Worm (Caenorhabditis elegans) whole organism, L4 larva: ENCODE measurements around the gene W04G3.10.
A peak's percentile ranks its signal among the peaks of the same experiment; 100 is the strongest.

ENCODE experiments used
- D1046.2 ChIP-seq: fragments of 200-800 bp; sonication (Bioruptor generic); IDR thresholded peaks from 2 replicates; pipeline ENCODE4 v1.3.6; 2022; ENCODE audit warnings: missing genetic modification characterization, missing compliant biosample characterization
- F26F4.8 ChIP-seq: fragments of 200-800 bp; sonication (Bioruptor generic); conservative IDR thresholded peaks from 2 replicates; pipeline ENCODE4 v1.3.6; 2022; ENCODE audit warnings: missing genetic modification characterization, missing compliant biosample characterization
- F44E2.7 ChIP-seq: fragments of 200-800 bp; sonication (Bioruptor generic); IDR thresholded peaks from 2 replicates; pipeline ENCODE4 v2.1.2; 2022; ENCODE audit warnings: missing genetic modification characterization, missing compliant biosample characterization
- T20F7.1 ChIP-seq: fragments of 200-800 bp; sonication (Bioruptor generic); optimal IDR thresholded peaks from 2 replicates; lab custom pipeline; 2018; ENCODE audit warnings: mild to moderate bottlenecking, missing genetic modification characterization, missing compliant biosample characterization
- Y48G9A.11 ChIP-seq: fragments of 200-800 bp; sonication (Bioruptor generic); IDR thresholded peaks from 2 replicates; pipeline ENCODE4 v1.3.6; 2022; ENCODE audit warnings: missing genetic modification reagents, missing genetic modification characterization, missing compliant biosample characterization
- ama-1 ChIP-seq: fragments of 150-350 bp; optimal IDR thresholded peaks from 2 replicates; lab custom pipeline; 2014; ENCODE audit warnings: inconsistent platforms, mixed read lengths
- attf-4 ChIP-seq: sonication (generic microtip); optimal IDR thresholded peaks from 3 replicates; lab custom pipeline; 2017; ENCODE audit warnings: missing biosample characterization, missing genetic modification characterization
- ceh-20 ChIP-seq: fragments of 200-800 bp; sonication (Bioruptor generic); IDR thresholded peaks from 2 replicates; pipeline ENCODE4 v1.3.6; 2022; ENCODE audit warnings: missing genetic modification reagents, missing genetic modification characterization, missing compliant biosample characterization
- ceh-32 ChIP-seq: sonication (generic microtip); optimal IDR thresholded peaks from 2 replicates; lab custom pipeline; 2016; ENCODE audit warnings: mild to moderate bottlenecking, missing genetic modification characterization, missing compliant biosample characterization; ENCODE audit not compliant: poor library complexity
- ces-1 ChIP-seq: fragments of 150-350 bp; sonication (generic microtip); optimal IDR thresholded peaks from 4 replicates; lab custom pipeline; 2014; ENCODE audit warnings: missing biosample characterization, missing genetic modification reagents, missing genetic modification characterization
- daf-19 ChIP-seq: fragments of 200-800 bp; sonication (Bioruptor generic); conservative IDR thresholded peaks from 2 replicates; pipeline ENCODE4 v1.3.6; 2022; ENCODE audit warnings: missing genetic modification characterization, missing compliant biosample characterization
- dmd-6 ChIP-seq: fragments of 200-800 bp; sonication (Bioruptor generic); IDR thresholded peaks from 2 replicates; pipeline ENCODE4 v1.3.6; 2022; ENCODE audit warnings: missing genetic modification reagents, missing genetic modification characterization, missing compliant biosample characterization
- dmd-9 ChIP-seq: fragments of 200-800 bp; sonication (Bioruptor generic); IDR thresholded peaks from 2 replicates; pipeline ENCODE4 v1.3.6; 2022; ENCODE audit warnings: missing genetic modification reagents, missing genetic modification characterization, missing compliant biosample characterization
- dpl-1 ChIP-seq: fragments of 150-350 bp; optimal IDR thresholded peaks from 2 replicates; lab custom pipeline; 2014; ENCODE audit warnings: missing biosample characterization, missing genetic modification reagents, missing genetic modification characterization
- dve-1 ChIP-seq: sonication (generic microtip); optimal IDR thresholded peaks from 2 replicates; lab custom pipeline; 2017; ENCODE audit warnings: antibody characterized with exemption, mild to moderate bottlenecking, missing genetic modification characterization, missing compliant biosample characterization; ENCODE audit not compliant: insufficient read depth
- egl-43 ChIP-seq: fragments of 200-800 bp; sonication (Bioruptor generic); IDR thresholded peaks from 2 replicates; pipeline ENCODE4 v1.3.6; 2022; ENCODE audit warnings: missing genetic modification reagents, missing genetic modification characterization, missing compliant biosample characterization
- hlh-11 ChIP-seq: fragments of 200-800 bp; sonication (Bioruptor generic); optimal IDR thresholded peaks from 2 replicates; lab custom pipeline; 2018; ENCODE audit warnings: mild to moderate bottlenecking, missing genetic modification characterization, missing compliant biosample characterization
- hlh-30 ChIP-seq: sonication (generic microtip); optimal IDR thresholded peaks from 2 replicates; lab custom pipeline; 2017; ENCODE audit warnings: antibody characterized with exemption, mild to moderate bottlenecking, missing genetic modification characterization, missing compliant biosample characterization; ENCODE audit not compliant: insufficient read depth
- hmg-1.1 ChIP-seq: fragments of 200-800 bp; sonication (Bioruptor generic); IDR thresholded peaks from 2 replicates; pipeline ENCODE4 v1.3.6; 2022; ENCODE audit warnings: missing genetic modification reagents, missing genetic modification characterization, missing compliant biosample characterization
- jun-1 ChIP-seq: fragments of 150-350 bp; optimal IDR thresholded peaks from 2 replicates; lab custom pipeline; 2014; ENCODE audit warnings: missing biosample characterization, missing genetic modification reagents, missing genetic modification characterization
- lin-38 ChIP-seq: fragments of 200-800 bp; sonication (Bioruptor generic); IDR thresholded peaks from 2 replicates; pipeline ENCODE4 v1.3.6; 2022; ENCODE audit warnings: missing genetic modification reagents, missing genetic modification characterization, missing compliant biosample characterization
- mdl-1 ChIP-seq, 2 experiments: fragments of 150-350 bp in 1 of 2; sonication (generic microtip) in 1 of 2; optimal IDR thresholded peaks; 2 replicates each; lab custom pipeline; 2014 to 2017; ENCODE audit warnings: missing biosample characterization in 2 of 2, missing genetic modification characterization in 2 of 2
- nhr-11 ChIP-seq: fragments of 150-350 bp; optimal IDR thresholded peaks from 2 replicates; lab custom pipeline; 2014; ENCODE audit warnings: missing biosample characterization, missing genetic modification characterization
- nhr-111 ChIP-seq: fragments of 200-800 bp; sonication (Bioruptor generic); optimal IDR thresholded peaks from 2 replicates; lab custom pipeline; 2018; ENCODE audit warnings: mild to moderate bottlenecking, missing genetic modification characterization, missing compliant biosample characterization
- nhr-28 ChIP-seq: fragments of 150-350 bp; optimal IDR thresholded peaks from 2 replicates; lab custom pipeline; 2014; ENCODE audit warnings: missing biosample characterization, missing genetic modification characterization
- nhr-41 ChIP-seq: fragments of 200-800 bp; sonication (Bioruptor generic); IDR thresholded peaks from 2 replicates; pipeline ENCODE4 v1.3.6; 2022; ENCODE audit warnings: missing genetic modification reagents, missing genetic modification characterization, missing compliant biosample characterization
- nhr-77 ChIP-seq: fragments of 150-350 bp; optimal IDR thresholded peaks from 2 replicates; lab custom pipeline; 2014; ENCODE audit warnings: missing biosample characterization, missing genetic modification characterization
- php-3 ChIP-seq: fragments of 200-800 bp; sonication (Bioruptor generic); IDR thresholded peaks from 2 replicates; pipeline ENCODE4 v1.3.6; 2022; ENCODE audit warnings: missing genetic modification reagents, missing genetic modification characterization, missing compliant biosample characterization
- rbr-2 ChIP-seq: sonication (generic microtip); optimal IDR thresholded peaks from 2 replicates; lab custom pipeline; 2016; ENCODE audit warnings: missing genotype, missing genetic modification characterization, missing compliant biosample characterization
- saeg-2 ChIP-seq: fragments of 200-800 bp; sonication (Bioruptor generic); IDR thresholded peaks from 2 replicates; pipeline ENCODE4 v1.3.6; 2022; ENCODE audit warnings: missing genetic modification reagents, missing genetic modification characterization, missing compliant biosample characterization
- sdz-12 ChIP-seq: fragments of 200-800 bp; sonication (Bioruptor generic); optimal IDR thresholded peaks from 2 replicates; lab custom pipeline; 2018; ENCODE audit warnings: mild to moderate bottlenecking, missing genetic modification characterization, missing compliant biosample characterization
- set-16 ChIP-seq: fragments of 200-800 bp; sonication (Bioruptor generic); IDR thresholded peaks from 2 replicates; pipeline ENCODE4 v1.3.6; 2022; ENCODE audit warnings: missing genetic modification reagents, missing genetic modification characterization, missing compliant biosample characterization
- spr-1 ChIP-seq: sonication (generic microtip); optimal IDR thresholded peaks from 2 replicates; lab custom pipeline; 2016; ENCODE audit warnings: mild to moderate bottlenecking, missing genetic modification characterization, missing compliant biosample characterization
- tag-97 ChIP-seq: fragments of 200-800 bp; sonication (Bioruptor generic); IDR thresholded peaks from 2 replicates; pipeline ENCODE4 v1.3.6; 2022; ENCODE audit warnings: missing genetic modification characterization, missing compliant biosample characterization
- tra-1 ChIP-seq: fragments of 200-800 bp; sonication (Bioruptor generic); IDR thresholded peaks from 2 replicates; pipeline ENCODE4 v1.3.6; 2022; ENCODE audit warnings: missing genetic modification reagents, missing genetic modification characterization, missing compliant biosample characterization
- unc-62 ChIP-seq, 3 experiments: fragments of 150-350 bp in 1 of 3; sonication (generic microtip); optimal IDR thresholded peaks in 2 of 3; peaks in 1 of 3; 1 replicate in 1 of 3; 2 replicates in 2 of 3; lab custom pipeline; 2014 to 2017; ENCODE audit warnings: missing biosample characterization in 3 of 3, missing genetic modification characterization in 3 of 3, missing genetic modification reagents in 3 of 3, missing genotype in 1 of 3
- zfp-3 ChIP-seq: fragments of 200-800 bp; sonication (Bioruptor generic); conservative IDR thresholded peaks from 2 replicates; pipeline ENCODE4 v1.3.6; 2022; ENCODE audit warnings: missing genetic modification reagents, missing genetic modification characterization, missing compliant biosample characterization
- zip-11 ChIP-seq: fragments of 200-800 bp; sonication (Bioruptor generic); IDR thresholded peaks from 2 replicates; pipeline ENCODE4 v1.3.6; 2022; ENCODE audit warnings: missing genetic modification characterization, missing compliant biosample characterization
- ztf-11 ChIP-seq: fragments of 150-350 bp; optimal IDR thresholded peaks from 2 replicates; lab custom pipeline; 2014; ENCODE audit warnings: missing biosample characterization, missing genetic modification characterization
- ztf-7 ChIP-seq: fragments of 150-350 bp; optimal IDR thresholded peaks from 2 replicates; lab custom pipeline; 2014; ENCODE audit warnings: missing biosample characterization, missing genetic modification characterization

W04G3.10 gene

DNA sequence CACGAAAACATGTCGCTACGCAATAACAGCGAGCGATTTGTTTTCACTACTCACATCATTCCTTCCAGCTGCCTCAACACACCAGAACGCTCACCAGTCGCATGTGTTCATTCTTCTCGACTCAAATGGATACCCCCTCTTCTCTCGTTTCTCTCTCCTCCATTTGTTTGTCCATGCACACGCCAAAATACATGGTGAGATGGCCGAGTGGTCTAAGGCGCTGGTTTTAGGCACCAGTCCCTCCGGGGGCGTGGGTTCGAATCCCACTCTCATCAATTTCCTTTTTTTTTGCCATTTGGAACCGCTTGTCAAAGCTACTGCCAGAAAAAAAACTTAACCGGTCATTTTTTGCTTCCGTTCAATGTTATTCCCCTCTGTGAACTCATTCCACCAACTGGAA, 17.4 kb upstream of the W04G3.10 start (continued):
- TF ChIP-seq dmd-6 (GFP tag; lab: Robert Waterston, UW) (peak; percentile 88), egl-43 (GFP tag; lab: Robert Waterston, UW) (no peak; the same call in none of the 2 replicates), nhr-41 (GFP tag; lab: Robert Waterston, UW) (peak; percentile 89; the same call in 1 of the 2 replicates), set-16 (GFP tag; lab: Robert Waterston, UW) (no peak), Y48G9A.11 (no peak; the same call in 1 of the 2 replicates), ztf-7 (peak; percentile 86), D1046.2 (peak; percentile 84), lin-38 (GFP tag; lab: Robert Waterston, UW) (peak; percentile 78), F26F4.8 (GFP tag; lab: Robert Waterston, UW) (0 out of 2 replicates have a peak, but pooled peaks have one; percentile 50), T20F7.1 (GFP tag; lab: Kevin White, UChicago) (peak; percentile 59), rbr-2 (tag; lab: Kevin White, UChicago) (peak; percentile 93), sdz-12 (GFP tag; lab: Kevin White, UChicago) (peak; percentile 59), ceh-32 (tag; lab: Kevin White, UChicago) (peak; percentile 54), F44E2.7 (no peak), nhr-28 (peak; percentile 45), attf-4 (no peak), hmg-1.1 (GFP tag; lab: Robert Waterston, UW) (peak; percentile 97), dpl-1 (peak; percentile 50), nhr-111 (GFP tag; lab: Kevin White, UChicago) (peak; percentile 37), ama-1 (lab: Kevin White, UChicago) (no peak), jun-1 (tag; lab: Kevin White, UChicago) (peak; percentile 72), ces-1 (GFP tag; lab: Kevin White, UChicago) (peak; percentile 41), nhr-77 (tag; lab: Kevin White, UChicago) (peak; percentile 27), php-3 (peak; percentile 83), unc-62 (GFP tag; optimal IDR thresholded peaks at IDR 0.05 in 1 of 2; lab: Kevin White, UChicago) (peak in 1 of 2 experiments; percentile 95), unc-62 (tag; optimal IDR thresholded peaks at IDR 0.05; lab: Kevin White, UChicago) (no peak), zip-11 (GFP tag; lab: Robert Waterston, UW) (no peak), ztf-11 (tag; lab: Kevin White, UChicago) (no peak), mdl-1 (tag; optimal IDR thresholded peaks at IDR 0.05; lab: Kevin White, UChicago) (peak in 1 of 2 experiments; percentile 82), tag-97 (GFP tag; lab: Robert Waterston, UW) (0 out of 2 replicates have a peak, but pooled peaks have one; percentile 80), zfp-3 (GFP tag; lab: Robert Waterston, UW) (peak; percentile 73; the same call in 1 of the 2 replicates), dve-1 (tag; lab: Kevin White, UChicago) (peak; percentile 79), spr-1 (tag; lab: Kevin White, UChicago) (peak; percentile 88), daf-19 (GFP tag; lab: Robert Waterston, UW) (peak; percentile 94), dmd-9 (GFP tag; lab: Robert Waterston, UW) (peak; percentile 74; the same call in 1 of the 2 replicates), hlh-11 (tag; lab: Kevin White, UChicago) (peak; percentile 78), nhr-11 (tag; lab: Kevin White, UChicago) (peak; percentile 55), saeg-2 (GFP tag; lab: Robert Waterston, UW) (0 out of 2 replicates have a peak, but pooled peaks have one; percentile 73), tra-1 (GFP tag; lab: Robert Waterston, UW) (peak; percentile 91), ceh-20 (peak; percentile 89), hlh-30 (tag; lab: Kevin White, UChicago) (peak; percentile 78)
- TF ChIP-seq, all 104 proteins: peak for 68
